Worm (Caenorhabditis elegans): ENCODE results near the gene eri-12.

DNA sequence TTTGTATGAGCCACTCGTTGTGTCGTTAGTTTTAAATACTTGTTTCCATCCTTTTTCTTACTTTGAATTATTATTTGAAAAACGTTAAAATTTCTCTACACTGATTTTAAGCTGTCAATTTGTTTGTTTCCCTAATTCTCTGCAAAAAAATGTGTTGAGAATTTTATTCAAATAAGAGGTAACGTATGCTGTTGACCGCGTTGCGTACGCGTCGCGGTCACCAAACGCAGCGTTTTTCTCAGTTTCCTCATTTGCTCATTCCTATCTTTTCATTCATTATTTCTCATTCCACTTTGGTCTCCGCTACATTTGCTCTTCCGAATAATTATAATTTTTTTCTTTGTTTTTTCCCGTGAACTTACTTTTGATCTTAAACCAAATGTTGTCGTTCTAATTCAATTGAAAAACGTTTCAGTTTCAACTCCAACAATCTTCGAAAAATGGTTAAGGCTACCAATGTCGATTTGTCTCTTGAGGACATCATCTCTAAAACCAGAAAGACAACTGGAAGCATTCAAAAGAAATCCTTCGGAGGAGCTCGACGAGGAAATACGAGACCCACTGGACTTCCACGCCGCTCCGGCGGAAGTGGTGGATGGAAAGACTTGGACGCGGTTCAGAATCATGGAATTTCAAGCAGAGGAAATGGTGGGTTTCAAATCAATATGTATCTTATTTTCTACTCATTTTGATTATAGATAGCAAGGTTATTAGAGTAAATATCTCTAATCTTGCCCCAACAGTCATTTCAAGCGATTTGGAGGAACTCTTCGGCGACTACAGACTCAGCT, 33.6 kb upstream of the eri-12 start, which contains the start of gene aly-3:
- TF ChIP-seq ceh-82 (tag; optimal IDR thresholded peaks at IDR 0.05): no peak
- no peak for TF ChIP-seq mdl-1 (tag; optimal IDR thresholded peaks at IDR 0.05)
- no peak for TF ChIP-seq elt-3 (tag; optimal IDR thresholded peaks at IDR 0.05)
- TF ChIP-seq nhr-28 (tag; optimal IDR thresholded peaks at IDR 0.05): no peak
- no peak for TF ChIP-seq pqm-1 (tag; optimal IDR thresholded peaks at IDR 0.05)
- no peak for TF ChIP-seq ztf-11 (tag; optimal IDR thresholded peaks at IDR 0.05)
- no peak for TF ChIP-seq ceh-28 (tag; optimal IDR thresholded peaks at IDR 0.05)
- no peak for TF ChIP-seq nhr-12 (tag; optimal IDR thresholded peaks at IDR 0.05)
- TF ChIP-seq nhr-76 (tag; optimal IDR thresholded peaks at IDR 0.05): no peak
- no peak for TF ChIP-seq unc-62 (GFP tag; optimal IDR thresholded peaks at IDR 0.05)

Data from whole organism, L3 larva.